Worm (Caenorhabditis elegans): Measurements from ENCODE around the gene syf-3.
A peak's percentile ranks its signal among the peaks of the same experiment; 100 is the strongest.

syf-3 gene

DNA sequence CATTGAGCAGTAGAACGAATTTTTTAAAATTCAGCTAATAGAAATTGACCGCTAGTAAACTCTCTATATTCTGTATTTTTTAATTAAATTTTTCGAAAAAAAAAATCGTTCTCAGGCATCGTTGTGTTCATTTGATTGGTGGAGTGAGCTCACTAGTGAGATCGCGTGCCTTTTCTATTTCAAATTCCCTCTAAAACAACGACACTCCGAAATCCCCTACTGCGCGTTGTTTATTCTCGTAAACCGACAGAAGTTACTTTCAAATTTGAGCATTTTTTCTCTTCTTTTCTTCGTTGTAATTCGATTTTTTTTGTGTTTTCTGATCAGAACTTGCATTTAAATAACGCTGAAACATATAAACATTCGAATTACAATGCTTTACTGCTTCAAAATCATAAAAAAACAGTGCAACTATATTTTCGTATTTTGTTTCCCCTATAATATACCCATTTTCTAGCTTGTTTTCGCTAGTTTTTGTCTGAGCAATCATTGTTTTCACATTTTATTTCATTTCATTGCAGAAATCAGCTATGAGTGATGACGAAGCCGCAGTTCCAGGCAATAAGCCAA, at the start of gene syf-3:
syf-3 (plus strand) TSS at position 520 of the 570 bp plus-strand sequence.
- TF ChIP-seq hmg-11 (tag; optimal IDR thresholded peaks at IDR 0.05) (peak; percentile 69), ztf-11 (tag; optimal IDR thresholded peaks at IDR 0.05) (no peak), mdl-1 (tag; optimal IDR thresholded peaks at IDR 0.05) (no peak), elt-2 (tag; optimal IDR thresholded peaks at IDR 0.05) (no peak), pqm-1 (tag; optimal IDR thresholded peaks at IDR 0.05) (no peak), jun-1 (tag; optimal IDR thresholded peaks at IDR 0.05) (peak; percentile 7), nhr-43 (tag; optimal IDR thresholded peaks at IDR 0.05; ENCODE audit: poor library complexity, severe bottlenecking) (no peak), ceh-82 (tag; optimal IDR thresholded peaks at IDR 0.05) (no peak), lin-15B (tag; optimal IDR thresholded peaks at IDR 0.05) (peak; percentile 41), R02D3.7 (tag; optimal IDR thresholded peaks at IDR 0.05) (peak; percentile 83), nhr-11 (tag; optimal IDR thresholded peaks at IDR 0.05) (no peak), ceh-9 (tag; optimal IDR thresholded peaks at IDR 0.05) (no peak), ama-1 (optimal IDR thresholded peaks at IDR 0.05) (no peak), nhr-77 (tag; optimal IDR thresholded peaks at IDR 0.05) (no peak), fos-1 (tag; optimal IDR thresholded peaks at IDR 0.05) (no peak), nfya-1 (tag; optimal IDR thresholded peaks at IDR 0.05; ENCODE audit: insufficient read depth) (peak; percentile 52), unc-62 (GFP tag; optimal IDR thresholded peaks at IDR 0.05) (no peak), tbx-2 (tag; optimal IDR thresholded peaks at IDR 0.05) (no peak), nhr-12 (tag; optimal IDR thresholded peaks at IDR 0.05) (no peak), mml-1 (tag; optimal IDR thresholded peaks at IDR 0.05) (no peak), pha-4 (tag; optimal IDR thresholded peaks at IDR 0.05) (peak; percentile 63)

DNA sequence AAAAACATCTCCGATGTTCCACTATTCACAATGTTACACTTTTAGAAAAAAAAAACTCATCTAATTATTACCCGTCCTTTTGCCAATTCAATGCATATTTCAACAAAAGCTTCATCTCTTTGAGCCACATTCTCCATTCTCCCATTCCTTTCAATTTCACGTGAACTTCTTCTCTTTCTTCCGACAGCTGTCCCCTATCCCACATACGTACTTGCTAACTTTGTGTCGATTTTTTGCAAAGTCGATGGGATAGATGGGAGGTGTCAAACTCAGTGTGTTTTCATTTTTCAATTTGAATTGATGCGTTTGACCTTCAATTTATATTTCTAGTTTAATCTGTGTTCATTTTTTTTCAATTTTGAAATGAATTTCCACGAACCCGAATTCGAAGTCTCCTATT, 48.6 kb upstream of the syf-3 start:
- TF ChIP-seq unc-62 (GFP tag; optimal IDR thresholded peaks at IDR 0.05) = no peak
- TF ChIP-seq elt-3 (tag; optimal IDR thresholded peaks at IDR 0.05) = no peak

DNA sequence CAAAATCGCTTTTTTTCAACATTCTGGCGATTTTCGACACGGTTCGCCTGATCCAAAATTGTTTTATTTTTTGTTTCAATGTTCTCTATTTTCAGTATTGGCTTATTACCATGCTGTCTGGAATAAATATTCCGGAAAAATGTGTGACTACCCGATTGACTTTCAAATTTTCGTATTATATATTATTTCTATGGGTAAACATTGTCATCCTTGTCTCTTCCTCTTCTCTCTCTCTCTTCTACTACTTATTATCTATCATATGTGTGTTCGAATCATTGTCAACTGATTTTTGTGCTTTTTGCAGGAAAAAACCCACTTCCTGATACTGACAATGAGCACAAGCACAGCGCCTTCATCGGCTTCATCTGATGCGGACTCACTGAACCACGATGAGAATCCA, 46.8 kb upstream of the syf-3 start, which contains the start of gene C04E6.7:
C04E6.7 (plus strand) TSS at position 301 of the 400 bp plus-strand sequence.
- TF ChIP-seq nhr-23 (tag; optimal IDR thresholded peaks at IDR 0.05) (no peak), lin-15B (tag; optimal IDR thresholded peaks at IDR 0.05) (no peak), pha-4 (tag; optimal IDR thresholded peaks at IDR 0.05) (no peak), skn-1 (tag; optimal IDR thresholded peaks at IDR 0.05) (no peak), elt-1 (tag; optimal IDR thresholded peaks at IDR 0.05) (no peak), hmg-11 (tag; optimal IDR thresholded peaks at IDR 0.05) (no peak), jun-1 (tag; optimal IDR thresholded peaks at IDR 0.05) (no peak), nhr-237 (tag; optimal IDR thresholded peaks at IDR 0.05) (no peak), ceh-9 (tag; optimal IDR thresholded peaks at IDR 0.05) (no peak), fos-1 (tag; optimal IDR thresholded peaks at IDR 0.05) (no peak), nhr-28 (tag; optimal IDR thresholded peaks at IDR 0.05) (no peak), ceh-82 (tag; optimal IDR thresholded peaks at IDR 0.05) (no peak), nhr-43 (tag; optimal IDR thresholded peaks at IDR 0.05; ENCODE audit: poor library complexity, severe bottlenecking) (no peak), ceh-28 (tag; optimal IDR thresholded peaks at IDR 0.05) (no peak), nhr-12 (tag; optimal IDR thresholded peaks at IDR 0.05) (no peak), pqm-1 (tag; optimal IDR thresholded peaks at IDR 0.05) (no peak), unc-62 (GFP tag; optimal IDR thresholded peaks at IDR 0.05) (no peak), fkh-2 (tag; optimal IDR thresholded peaks at IDR 0.05) (no peak), fkh-10 (GFP tag; optimal IDR thresholded peaks at IDR 0.05) (no peak), egl-5 (tag; optimal IDR thresholded peaks at IDR 0.05) (no peak)

DNA sequence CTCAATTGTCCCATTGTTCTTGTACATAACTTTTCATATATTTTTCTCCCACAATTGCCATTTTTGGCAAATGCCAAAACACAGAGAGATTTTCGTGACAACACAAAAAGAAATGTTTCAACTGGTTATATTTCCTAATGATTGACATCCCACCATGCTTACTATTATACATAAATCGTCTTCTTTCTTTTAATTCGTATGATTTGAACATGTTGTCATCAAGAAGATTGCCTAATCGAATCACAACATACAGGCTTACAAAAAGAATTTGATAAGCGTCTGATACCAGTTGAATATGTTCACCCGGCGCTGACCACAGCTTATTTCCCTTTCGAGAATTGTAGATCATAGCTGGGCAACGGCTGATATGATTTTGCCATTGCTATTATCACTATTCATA, 44.8 kb upstream of the syf-3 start, which contains the start of gene grd-9:
grd-9 (plus strand) TSS at position 301 of the 400 bp plus-strand sequence.
- TF ChIP-seq zag-1 (tag; optimal IDR thresholded peaks at IDR 0.05) = no peak
- TF ChIP-seq mdl-1 (tag; optimal IDR thresholded peaks at IDR 0.05) = no peak
- TF ChIP-seq ceh-9 (tag; optimal IDR thresholded peaks at IDR 0.05) = no peak
- TF ChIP-seq R02D3.7 (tag; optimal IDR thresholded peaks at IDR 0.05) = no peak
- TF ChIP-seq aly-2 (tag; optimal IDR thresholded peaks at IDR 0.05) = no peak
- TF ChIP-seq egl-5 (tag; optimal IDR thresholded peaks at IDR 0.05) = no peak
- TF ChIP-seq tbx-2 (tag; optimal IDR thresholded peaks at IDR 0.05) = no peak
- TF ChIP-seq ztf-4 (tag; optimal IDR thresholded peaks at IDR 0.05) = no peak
- TF ChIP-seq fkh-2 (tag; optimal IDR thresholded peaks at IDR 0.05) = no peak
- TF ChIP-seq nhr-28 (tag; optimal IDR thresholded peaks at IDR 0.05) = no peak

DNA sequence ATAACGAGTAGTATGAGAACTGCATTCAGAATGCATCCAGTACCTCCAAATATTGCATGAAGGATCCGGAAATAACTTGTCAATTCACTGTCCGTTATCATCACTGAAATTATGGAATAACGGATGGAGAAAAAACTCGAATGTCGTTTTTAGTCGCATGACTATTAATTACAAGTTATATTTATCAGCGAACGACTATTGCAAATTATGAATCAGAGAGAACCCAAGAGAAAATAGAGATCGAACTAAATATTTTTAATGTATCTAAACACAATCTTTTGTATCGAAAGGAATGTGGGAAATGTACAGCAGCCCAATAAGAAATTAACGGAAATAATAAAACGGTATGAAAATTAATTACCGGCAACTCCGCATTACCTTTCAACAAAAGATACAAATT, 39.9 kb upstream of the syf-3 start, which contains the start of gene srd-16:
srd-16 (minus strand) TSS at position 101 of the 400 bp plus-strand sequence.
- no peak for TF ChIP-seq nhr-11 (tag; optimal IDR thresholded peaks at IDR 0.05)
- TF ChIP-seq skn-1 (tag; optimal IDR thresholded peaks at IDR 0.05) = no peak
- no peak for TF ChIP-seq nhr-77 (tag; optimal IDR thresholded peaks at IDR 0.05)
- no peak for TF ChIP-seq hmg-11 (tag; optimal IDR thresholded peaks at IDR 0.05)
- no peak for TF ChIP-seq nhr-12 (tag; optimal IDR thresholded peaks at IDR 0.05)
- TF ChIP-seq nhr-76 (tag; optimal IDR thresholded peaks at IDR 0.05) = no peak
- no peak for TF ChIP-seq R02D3.7 (tag; optimal IDR thresholded peaks at IDR 0.05)
- no peak for TF ChIP-seq unc-39 (tag; optimal IDR thresholded peaks at IDR 0.05)
- TF ChIP-seq daf-12 (tag; optimal IDR thresholded peaks at IDR 0.05) = no peak
